Worm (Caenorhabditis elegans): Measurements from ENCODE around the gene bbs-2.

ce11 chrIV:7987083-7987482 is 53.2 kb downstream of the bbs-2 start, which contains the start of gene mec-17:
- TF ChIP-seq dao-5 (tag; optimal IDR thresholded peaks at IDR 0.05) = no peak
- TF ChIP-seq him-1 (tag; optimal IDR thresholded peaks at IDR 0.05) = no peak
